Fruit fly (Drosophila melanogaster) whole organism, pupa: ENCODE measurements around the gene CG5149.

Experiments used
- CG10348 ChIP-seq: fragments of 200-800 bp; sonication (Bioruptor generic); IDR thresholded peaks from 2 replicates; pipeline ENCODE4 v1.3.6; 2022; ENCODE audit warnings: missing biosample characterization, missing genetic modification characterization
- CG13204 ChIP-seq: fragments of 200-800 bp; sonication (Bioruptor generic); optimal IDR thresholded peaks from 2 replicates; lab custom pipeline; 2018; ENCODE audit warnings: missing biosample characterization, mild to moderate bottlenecking, missing genetic modification characterization, moderate library complexity
- CG14655 ChIP-seq: fragments of 200-800 bp; sonication (Bioruptor generic); optimal IDR thresholded peaks from 3 replicates; lab custom pipeline; 2017; ENCODE audit warnings: mild to moderate bottlenecking, missing biosample characterization, missing genetic modification reagents, missing genetic modification characterization
- EcR ChIP-seq: fragments of 200-800 bp; sonication (Bioruptor generic); optimal IDR thresholded peaks from 3 replicates; lab custom pipeline; 2019; ENCODE audit warnings: missing biosample characterization, missing genetic modification characterization, mild to moderate bottlenecking, moderate library complexity, missing genetic modification reagents

DNA sequence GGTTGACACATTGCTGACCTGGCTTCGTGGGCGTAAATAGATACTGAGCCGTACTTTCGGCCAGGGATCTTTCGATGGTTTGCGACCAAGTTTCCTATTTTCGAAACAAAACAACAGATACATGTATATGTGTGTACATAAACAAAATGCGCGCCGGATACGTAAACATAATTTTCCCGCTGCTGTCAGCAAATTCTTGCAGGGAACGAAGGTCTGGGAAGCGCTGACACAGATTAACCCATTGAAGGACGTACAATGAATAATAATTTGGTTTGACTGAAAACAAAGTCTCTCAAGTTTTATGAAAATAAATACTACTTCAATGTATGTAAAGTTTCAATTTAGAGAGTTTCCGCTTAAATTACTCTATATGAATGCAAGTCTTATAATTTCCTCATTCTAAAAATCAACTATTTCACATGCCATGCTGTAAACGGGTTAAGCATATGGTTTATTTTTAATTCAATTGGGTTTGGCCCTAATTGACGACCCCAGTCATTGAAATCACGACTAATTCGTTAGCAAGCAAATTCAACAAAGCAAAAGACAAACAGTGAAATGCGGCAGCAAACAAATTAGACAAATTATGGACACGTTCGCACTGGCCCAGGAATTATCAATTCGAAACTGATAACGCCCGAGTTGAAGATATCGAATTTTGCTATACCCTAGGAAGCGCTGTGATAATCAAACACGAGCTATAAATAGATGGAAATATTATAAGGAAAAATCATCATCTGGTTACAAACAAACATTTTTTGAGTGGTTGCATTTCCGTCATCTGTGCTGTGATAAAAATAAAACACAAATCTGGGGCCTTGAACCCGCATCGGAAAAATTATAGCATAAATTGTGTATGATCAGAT lies 1.3 kb downstream of the CG5149 start:
- TF ChIP-seq CG13204 (GFP tag; lab: Kevin White, UChicago) (no peak), CG14655 (GFP tag; lab: Kevin White, UChicago) (no peak), EcR (GFP tag; lab: Kevin White, UChicago) (no peak), CG10348 (GFP tag; lab: Robert Waterston, UW) (no peak)
